Worm (Caenorhabditis elegans): ENCODE results near the gene dnj-20.

Gene dnj-20

ce11 chrII:9603419-9603818, 20.6 kb downstream of the dnj-20 start (continued):
- TF ChIP-seq isw-1 (GFP tag; IDR thresholded peaks at IDR 0.05) (peak; percentile 79), nhr-28 (tag; optimal IDR thresholded peaks at IDR 0.05) (peak; percentile 9), fkh-10 (GFP tag; optimal IDR thresholded peaks at IDR 0.05) (peak; percentile 69), zag-1 (tag; optimal IDR thresholded peaks at IDR 0.05) (peak; percentile 69), nhr-76 (tag; optimal IDR thresholded peaks at IDR 0.05) (no peak), pqm-1 (tag; optimal IDR thresholded peaks at IDR 0.05) (no peak), irx-1 (tag; optimal IDR thresholded peaks at IDR 0.05) (peak; percentile 93), hlh-4 (tag; optimal IDR thresholded peaks at IDR 0.05) (no peak), nhr-47 (tag; optimal IDR thresholded peaks at IDR 0.05) (peak; percentile 95), sox-4 (tag; optimal IDR thresholded peaks at IDR 0.05) (peak; percentile 72), swsn-7 (tag; optimal IDR thresholded peaks at IDR 0.05) (peak; percentile 94), nhr-90 (tag; optimal IDR thresholded peaks at IDR 0.05; ENCODE audit: poor library complexity) (peak; percentile 95), unc-30 (tag; optimal IDR thresholded peaks at IDR 0.05) (peak; percentile 5), dsc-1 (tag; optimal IDR thresholded peaks at IDR 0.05) (peak; percentile 74), egl-27 (tag; optimal IDR thresholded peaks at IDR 0.05) (peak; percentile 91 to 94), egl-13 (tag; optimal IDR thresholded peaks at IDR 0.05) (peak; percentile 66), nhr-237 (tag; optimal IDR thresholded peaks at IDR 0.05) (peak; percentile 84), nhr-11 (tag; optimal IDR thresholded peaks at IDR 0.05) (peak; percentile 99), nhr-85 (tag) (peak; percentile 100), aha-1 (tag; optimal IDR thresholded peaks at IDR 0.05) (no peak), jun-1 (tag; optimal IDR thresholded peaks at IDR 0.05) (peak; percentile 95), lin-15B (tag; optimal IDR thresholded peaks at IDR 0.05) (peak; percentile 38), tlp-1 (tag; optimal IDR thresholded peaks at IDR 0.05) (no peak), efl-3 (GFP tag; optimal IDR thresholded peaks at IDR 0.05) (no peak), sup-37 (GFP tag; optimal IDR thresholded peaks at IDR 0.05) (peak; percentile 66), ztf-4 (tag; optimal IDR thresholded peaks at IDR 0.05) (peak; percentile 91), fkh-4 (tag; optimal IDR thresholded peaks at IDR 0.05; ENCODE audit: borderline replicate concordance) (no peak), fos-1 (tag; optimal IDR thresholded peaks at IDR 0.05) (peak; percentile 92), lir-3 (tag; optimal IDR thresholded peaks at IDR 0.05; ENCODE audit: poor library complexity) (peak; percentile 89), snpc-4 (tag; optimal IDR thresholded peaks at IDR 0.05) (peak; percentile 74), hlh-17 (GFP tag; optimal IDR thresholded peaks at IDR 0.05; ENCODE audit: borderline replicate concordance) (no peak), ceh-90 (tag; optimal IDR thresholded peaks at IDR 0.05) (no peak), pag-3 (tag; optimal IDR thresholded peaks at IDR 0.05; ENCODE audit: borderline replicate concordance, insufficient read depth) (no peak), nhr-71 (tag; optimal IDR thresholded peaks at IDR 0.05) (peak; percentile 99), tbx-2 (tag; optimal IDR thresholded peaks at IDR 0.05) (peak; percentile 96), zip-4 (GFP tag; optimal IDR thresholded peaks at IDR 0.05) (peak; percentile 74), efl-1 (optimal IDR thresholded peaks at IDR 0.05) (peak; percentile 84), efl-1 (GFP tag; optimal IDR thresholded peaks at IDR 0.05 in 1 of 2) (peak; percentile 64 to 97), C34B4.2 (tag; optimal IDR thresholded peaks at IDR 0.05) (no peak), unc-130 (tag; optimal IDR thresholded peaks at IDR 0.05) (peak; percentile 82), F16B12.6 (tag; optimal IDR thresholded peaks at IDR 0.05) (peak; percentile 51)

- TF ChIP-seq blmp-1 (tag; optimal IDR thresholded peaks at IDR 0.05) (peak; percentile 76), sptf-1 (tag; optimal IDR thresholded peaks at IDR 0.05) (no peak), nhr-71 (tag; optimal IDR thresholded peaks at IDR 0.05) (peak; percentile 45), nhr-19 (GFP tag; conservative IDR thresholded peaks at IDR 0.05) (peak; percentile 56), nhr-20 (tag; optimal IDR thresholded peaks at IDR 0.05) (peak; percentile 55), snu-23 (GFP tag; optimal IDR thresholded peaks at IDR 0.05) (peak; percentile 25), efl-1 (optimal IDR thresholded peaks at IDR 0.05) (no peak), efl-1 (GFP tag; optimal IDR thresholded peaks at IDR 0.05 in 1 of 2) (peak in 1 of 2 experiments; percentile 50), sox-4 (tag; optimal IDR thresholded peaks at IDR 0.05) (no peak), lin-14 (GFP tag; optimal IDR thresholded peaks at IDR 0.05) (peak; percentile 5), nhr-85 (tag) (peak; percentile 70)
Measured at ce11 chrII:9602566-9602965, 21.4 kb downstream of the dnj-20 start.

Measured in whole organism, L1 larva.